Worm (Caenorhabditis elegans) whole organism, late embryonic: Measurements from ENCODE around the gene F56D2.3.

Source experiments
- F13H6.1 ChIP-seq: sonication (generic microtip); optimal IDR thresholded peaks from 2 replicates; lab custom pipeline; 2016; ENCODE audit warnings: missing genetic modification characterization, missing compliant biosample characterization
- dmd-4 ChIP-seq: sonication (generic microtip); optimal IDR thresholded peaks from 2 replicates; lab custom pipeline; 2016; ENCODE audit warnings: borderline replicate concordance, missing genetic modification characterization, missing compliant biosample characterization
- elt-2 ChIP-seq: sonication (generic microtip); optimal IDR thresholded peaks from 2 replicates; lab custom pipeline; 2016; ENCODE audit warnings: missing genetic modification reagents, missing genetic modification characterization, missing compliant biosample characterization
- ets-4 ChIP-seq: sonication (generic microtip); optimal IDR thresholded peaks from 2 replicates; lab custom pipeline; 2016; ENCODE audit warnings: missing genetic modification characterization, missing compliant biosample characterization
- hlh-8 ChIP-seq: sonication (generic microtip); optimal IDR thresholded peaks from 2 replicates; lab custom pipeline; 2016; ENCODE audit warnings: missing genotype, missing genetic modification characterization, missing compliant biosample characterization
- nhr-11 ChIP-seq: fragments of 150-350 bp; optimal IDR thresholded peaks from 2 replicates; lab custom pipeline; 2014; ENCODE audit warnings: missing biosample characterization, missing genetic modification characterization
- pag-3 ChIP-seq: sonication (generic microtip); optimal IDR thresholded peaks from 2 replicates; lab custom pipeline; 2016; ENCODE audit warnings: missing compliant biosample characterization, missing genetic modification characterization, borderline replicate concordance
- pha-4 ChIP-seq: fragments of 150-350 bp; optimal IDR thresholded peaks from 2 replicates; lab custom pipeline; 2018; ENCODE audit warnings: missing biosample characterization, missing genetic modification reagents, missing genetic modification characterization
- sdc-2 ChIP-seq: sonication (generic microtip); optimal IDR thresholded peaks from 2 replicates; lab custom pipeline; 2016; ENCODE audit warnings: missing genotype, missing genetic modification characterization, missing compliant biosample characterization
- unc-55 ChIP-seq: sonication (generic microtip); optimal IDR thresholded peaks from 2 replicates; lab custom pipeline; 2017; ENCODE audit warnings: missing biosample characterization, missing genetic modification reagents, missing genetic modification characterization

ce11 chrIII:5543050-5543449, 41.7 kb upstream of the F56D2.3 start, which contains the start of gene D1044.6:
- TF ChIP-seq sdc-2 (tag; lab: Kevin White, UChicago) (no peak), pha-4 (tag; lab: Kevin White, UChicago) (no peak), pag-3 (tag; lab: Kevin White, UChicago) (no peak), ets-4 (tag; lab: Kevin White, UChicago) (no peak), elt-2 (tag; lab: Kevin White, UChicago) (no peak), nhr-11 (tag; lab: Kevin White, UChicago) (no peak), hlh-8 (no peak), dmd-4 (tag; lab: Kevin White, UChicago) (no peak), unc-55 (GFP tag; lab: Kevin White, UChicago) (no peak), F13H6.1 (tag; lab: Kevin White, UChicago) (no peak)
